Fruit fly (Drosophila melanogaster) whole organism, embryonic: ENCODE results near the gene Teh2.
A peak's percentile ranks its signal among the peaks of the same experiment; 100 is the strongest.

Experiments used
- Atf-2 ChIP-seq: fragments of 200-800 bp; sonication (Bioruptor generic); optimal IDR thresholded peaks from 2 replicates; lab custom pipeline; 2016; ENCODE audit warnings: missing biosample characterization, missing genetic modification characterization
- B-H2 ChIP-seq: fragments of 200-800 bp; sonication (Bioruptor generic); optimal IDR thresholded peaks from 2 replicates; lab custom pipeline; 2018; ENCODE audit warnings: missing biosample characterization, mild to moderate bottlenecking, missing genetic modification characterization
- Bgb ChIP-seq: fragments of 200-800 bp; sonication (Bioruptor generic); IDR thresholded peaks from 2 replicates; pipeline ENCODE4 v1.3.6; 2022; ENCODE audit warnings: missing biosample characterization, missing genetic modification characterization; ENCODE audit not compliant: partially characterized antibody
- CG10267 ChIP-seq: fragments of 200-800 bp; sonication (Bioruptor generic); optimal IDR thresholded peaks from 2 replicates; lab custom pipeline; 2018; ENCODE audit warnings: missing biosample characterization, mild to moderate bottlenecking, missing genetic modification characterization, moderate library complexity
- CG10274 ChIP-seq: fragments of 200-800 bp; sonication (Bioruptor generic); optimal IDR thresholded peaks from 3 replicates; lab custom pipeline; 2017; ENCODE audit warnings: missing biosample characterization, mild to moderate bottlenecking, missing genetic modification characterization
- CG10462 ChIP-seq: fragments of 200-800 bp; sonication (Bioruptor generic); optimal IDR thresholded peaks from 2 replicates; lab custom pipeline; 2016; ENCODE audit warnings: missing biosample characterization, missing genetic modification characterization
- CG12236 ChIP-seq: fragments of 200-800 bp; sonication (Bioruptor generic); optimal IDR thresholded peaks from 2 replicates; lab custom pipeline; 2016; ENCODE audit warnings: missing biosample characterization, missing genetic modification characterization
- CG14710 ChIP-seq: fragments of 200-800 bp; sonication (Bioruptor generic); optimal IDR thresholded peaks from 3 replicates; lab custom pipeline; 2019; ENCODE audit warnings: missing biosample characterization, mild to moderate bottlenecking, missing genetic modification characterization, moderate library complexity
- CG14860 ChIP-seq: fragments of 200-800 bp; sonication (Bioruptor generic); IDR thresholded peaks from 3 replicates; pipeline ENCODE4 v1.3.6; 2022; ENCODE audit warnings: missing biosample characterization, missing genetic modification characterization; ENCODE audit not compliant: partially characterized antibody
- CG15011 ChIP-seq: fragments of 200-800 bp; sonication (Bioruptor generic); optimal IDR thresholded peaks from 3 replicates; lab custom pipeline; 2018; ENCODE audit warnings: missing biosample characterization, mild to moderate bottlenecking, missing genetic modification characterization
- CG15696 ChIP-seq: fragments of 200-800 bp; sonication (Bioruptor generic); optimal IDR thresholded peaks from 2 replicates; lab custom pipeline; 2019; ENCODE audit warnings: missing biosample characterization, mild to moderate bottlenecking, missing genetic modification characterization, moderate library complexity
- CG17568 ChIP-seq: fragments of 200-800 bp; sonication (Bioruptor generic); optimal IDR thresholded peaks from 2 replicates; lab custom pipeline; 2018; ENCODE audit warnings: missing biosample characterization, mild to moderate bottlenecking, missing genetic modification characterization, moderate library complexity
- CG18011 ChIP-seq: fragments of 200-800 bp; sonication (Bioruptor generic); optimal IDR thresholded peaks from 2 replicates; lab custom pipeline; 2017; ENCODE audit warnings: missing biosample characterization, missing genetic modification characterization, mild to moderate bottlenecking, moderate library complexity, missing genotype
- CG18599 ChIP-seq: fragments of 200-800 bp; sonication (Bioruptor generic); optimal IDR thresholded peaks from 3 replicates; lab custom pipeline; 2017; ENCODE audit warnings: missing biosample characterization, missing genetic modification characterization, mild to moderate bottlenecking, moderate library complexity, missing genetic modification reagents
- CG31441 ChIP-seq: fragments of 200-800 bp; sonication (Bioruptor generic); IDR thresholded peaks from 2 replicates; pipeline ENCODE4 v1.3.6; 2022; ENCODE audit warnings: missing biosample characterization, missing genetic modification characterization
- CG34224 ChIP-seq: fragments of 200-800 bp; sonication (Bioruptor generic); IDR thresholded peaks from 3 replicates; pipeline ENCODE4 v1.3.6; 2022; ENCODE audit warnings: missing biosample characterization, missing genetic modification characterization; ENCODE audit not compliant: partially characterized antibody
- CG34422 ChIP-seq: fragments of 200-800 bp; sonication (Bioruptor generic); IDR thresholded peaks from 3 replicates; pipeline ENCODE4 v1.3.6; 2022; ENCODE audit warnings: missing biosample characterization, missing genetic modification characterization
- CG3726 ChIP-seq: fragments of 200-800 bp; sonication (Bioruptor generic); IDR thresholded peaks from 3 replicates; pipeline ENCODE4, ENCODE4 v1.3.6; 2022; ENCODE audit warnings: missing biosample characterization, missing genetic modification characterization
- CG3995 ChIP-seq: fragments of 200-800 bp; sonication (Bioruptor generic); optimal IDR thresholded peaks from 3 replicates; lab custom pipeline; 2016; ENCODE audit warnings: missing biosample characterization, missing genetic modification characterization
- CG6175 ChIP-seq: fragments of 200-800 bp; sonication (Bioruptor generic); IDR thresholded peaks from 3 replicates; pipeline ENCODE4 v1.3.6; 2022; ENCODE audit warnings: missing biosample characterization, missing genetic modification characterization
- CG8924 ChIP-seq: fragments of 200-800 bp; optimal IDR thresholded peaks from 3 replicates; lab custom pipeline; 2019; ENCODE audit warnings: missing biosample characterization, mild to moderate bottlenecking, missing genetic modification characterization, moderate library complexity
- Doc2 ChIP-seq: fragments of 200-800 bp; sonication (Bioruptor generic); IDR thresholded peaks from 2 replicates; pipeline ENCODE4 v1.3.6; 2022; ENCODE audit warnings: missing biosample characterization, missing genetic modification characterization
- Drgx ChIP-seq: fragments of 200-800 bp; sonication (Bioruptor generic); IDR thresholded peaks from 2 replicates; pipeline ENCODE4 v1.3.6; 2022; ENCODE audit warnings: missing biosample characterization, missing genetic modification characterization
- HLH4C ChIP-seq: fragments of 200-800 bp; sonication (Bioruptor generic); IDR thresholded peaks from 3 replicates; pipeline ENCODE4 v1.3.6; 2022; ENCODE audit warnings: missing biosample characterization, missing genetic modification characterization; ENCODE audit not compliant: partially characterized antibody
- NC2α ChIP-seq: fragments of 200-800 bp; sonication (Bioruptor generic); optimal IDR thresholded peaks from 2 replicates; lab custom pipeline; 2016; ENCODE audit warnings: missing biosample characterization, missing genetic modification characterization
- Ptx1 ChIP-seq: fragments of 200-800 bp; sonication (Bioruptor generic); IDR thresholded peaks from 2 replicates; pipeline ENCODE4 v1.3.6; 2022; ENCODE audit warnings: missing biosample characterization, missing genetic modification characterization
- Rfx ChIP-seq: fragments of 200-800 bp; sonication (Bioruptor generic); IDR thresholded peaks from 2 replicates; pipeline ENCODE4 v1.3.6; 2022; ENCODE audit warnings: missing biosample characterization, missing genetic modification characterization
- bigmax ChIP-seq: fragments of 200-800 bp; sonication (Bioruptor generic); optimal IDR thresholded peaks from 2 replicates; lab custom pipeline; 2018; ENCODE audit warnings: missing biosample characterization, mild to moderate bottlenecking, missing genetic modification characterization
- br ChIP-seq: fragments of >200 bp; optimal IDR thresholded peaks from 2 replicates; lab custom pipeline; 2017
- cwo ChIP-seq: fragments of 200-800 bp; sonication (Bioruptor generic); optimal IDR thresholded peaks from 3 replicates; lab custom pipeline; 2017; ENCODE audit warnings: missing biosample characterization, missing genetic modification characterization, mild to moderate bottlenecking, moderate library complexity, missing genetic modification reagents
- dpn ChIP-seq, 2 experiments: fragments of 200-800 bp; sonication (Bioruptor generic); optimal IDR thresholded peaks; 3 replicates each; lab custom pipeline; 2016; ENCODE audit warnings: missing biosample characterization in 2 of 2, missing genetic modification characterization in 2 of 2
- emc ChIP-seq: fragments of 200-800 bp; sonication (Bioruptor generic); optimal IDR thresholded peaks from 2 replicates; lab custom pipeline; 2016; ENCODE audit warnings: missing biosample characterization, missing genetic modification characterization
- eve ChIP-seq, 2 experiments: fragments of >200 bp; optimal IDR thresholded peaks; 2 replicates each; lab custom pipeline; 2017; ENCODE audit warnings: missing biosample characterization in 2 of 2, missing genetic modification characterization in 2 of 2
- grn ChIP-seq: fragments of 200-800 bp; sonication (Bioruptor generic); optimal IDR thresholded peaks from 3 replicates; lab custom pipeline; 2017; ENCODE audit warnings: missing biosample characterization, missing genetic modification characterization
- gt ChIP-seq: fragments of 200-800 bp; sonication (Bioruptor generic); IDR thresholded peaks from 2 replicates; pipeline ENCODE4 v1.3.6; 2022; ENCODE audit warnings: missing biosample characterization, missing genetic modification characterization
- kah ChIP-seq: fragments of 200-800 bp; sonication (Bioruptor generic); optimal IDR thresholded peaks from 2 replicates; lab custom pipeline; 2018; ENCODE audit warnings: missing biosample characterization, mild to moderate bottlenecking, missing genetic modification characterization
- kay ChIP-seq: fragments of 200-800 bp; sonication (Bioruptor generic); optimal IDR thresholded peaks from 2 replicates; lab custom pipeline; 2016; ENCODE audit warnings: missing biosample characterization, missing genetic modification characterization
- mld ChIP-seq: fragments of 200-800 bp; sonication (Bioruptor generic); IDR thresholded peaks from 3 replicates; pipeline ENCODE4 v1.3.6; 2022; ENCODE audit warnings: missing biosample characterization, missing genetic modification characterization; ENCODE audit not compliant: partially characterized antibody
- nerfin-1 ChIP-seq: fragments of 200-800 bp; sonication (Bioruptor generic); optimal IDR thresholded peaks from 3 replicates; lab custom pipeline; 2019; ENCODE audit warnings: missing biosample characterization, mild to moderate bottlenecking, missing genetic modification characterization, moderate library complexity
- otp ChIP-seq: fragments of 200-800 bp; sonication (Bioruptor generic); IDR thresholded peaks from 3 replicates; pipeline ENCODE4, ENCODE4 v1.3.6; 2022; ENCODE audit warnings: missing biosample characterization, missing genetic modification characterization
- rib ChIP-seq: fragments of 200-800 bp; sonication (Bioruptor generic); IDR thresholded peaks from 2 replicates; pipeline ENCODE4 v1.3.6; 2022; ENCODE audit warnings: missing biosample characterization, missing genetic modification characterization
- scrt ChIP-seq: fragments of 200-800 bp; sonication (Bioruptor generic); optimal IDR thresholded peaks from 2 replicates; lab custom pipeline; 2018; ENCODE audit warnings: missing biosample characterization, mild to moderate bottlenecking, missing genetic modification characterization, moderate library complexity
- stwl ChIP-seq: fragments of 200-800 bp; sonication (Bioruptor generic); optimal IDR thresholded peaks from 3 replicates; lab custom pipeline; 2018; ENCODE audit warnings: missing biosample characterization, mild to moderate bottlenecking, missing genetic modification characterization, moderate library complexity
- sug ChIP-seq: fragments of 200-800 bp; optimal IDR thresholded peaks from 2 replicates; lab custom pipeline; 2019; ENCODE audit warnings: missing biosample characterization, mild to moderate bottlenecking, missing genetic modification characterization, moderate library complexity
- tup ChIP-seq: fragments of 200-800 bp; sonication (Bioruptor generic); optimal IDR thresholded peaks from 2 replicates; lab custom pipeline; 2016; ENCODE audit warnings: missing biosample characterization, mild to moderate bottlenecking, missing genetic modification characterization, moderate library complexity
- unc-4 ChIP-seq: fragments of 200-800 bp; sonication (Bioruptor generic); IDR thresholded peaks from 2 replicates; pipeline ENCODE4 v1.3.6; 2022; ENCODE audit warnings: missing biosample characterization, missing genetic modification characterization; ENCODE audit not compliant: partially characterized antibody
- usp ChIP-seq: fragments of >200 bp; optimal IDR thresholded peaks from 2 replicates; lab custom pipeline; 2017; ENCODE audit warnings: missing biosample characterization, missing genetic modification characterization
- zen2 ChIP-seq: fragments of 200-800 bp; sonication (Bioruptor generic); IDR thresholded peaks from 3 replicates; pipeline ENCODE4 v1.3.6; 2022; ENCODE audit warnings: missing biosample characterization, missing genetic modification characterization; ENCODE audit not compliant: partially characterized antibody
- zf30C ChIP-seq: fragments of 200-800 bp; sonication (Bioruptor generic); optimal IDR thresholded peaks from 3 replicates; lab custom pipeline; 2018; ENCODE audit warnings: missing biosample characterization, mild to moderate bottlenecking, missing genetic modification characterization

Gene Teh2

DNA sequence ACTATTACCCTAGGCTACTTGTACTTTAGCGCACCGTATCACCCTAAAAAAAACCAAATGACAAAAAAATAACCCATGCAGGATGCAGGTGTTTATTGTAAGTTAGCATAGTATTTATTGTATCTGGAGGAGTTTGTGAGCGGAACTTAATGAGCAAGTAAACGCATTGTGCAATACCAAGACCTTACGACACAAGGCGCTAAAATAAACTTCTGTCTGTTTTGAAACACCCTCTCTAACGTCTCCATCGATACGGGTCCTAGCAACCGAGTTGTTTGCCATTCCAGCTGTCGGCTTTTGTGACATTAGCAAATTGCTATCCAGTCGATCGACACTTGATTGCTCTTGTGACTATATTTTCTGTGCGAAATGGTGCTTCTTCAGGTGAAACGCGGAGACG is 14.2 kb downstream of the Teh2 start, which contains the start of gene CG18675:
TSS of gene CG18675 (plus strand) at position 301 of the 400 bp plus-strand sequence.
- TF ChIP-seq CG15696 (tag; lab: Kevin White, UChicago) (no peak), eve (GFP tag; optimal IDR thresholded peaks at IDR 0.05; lab: Kevin White, UChicago) (no peak), bigmax (GFP tag; lab: Kevin White, UChicago) (no peak), grn (GFP tag; lab: Kevin White, UChicago) (no peak), Bgb (no peak), Drgx (GFP tag; lab: Robert Waterston, UW) (no peak), CG10462 (GFP tag; lab: Kevin White, UChicago) (no peak), unc-4 (GFP tag; lab: Robert Waterston, UW) (no peak), NC2α (no peak), CG34224 (no peak), mld (no peak), usp (no peak)

DNA sequence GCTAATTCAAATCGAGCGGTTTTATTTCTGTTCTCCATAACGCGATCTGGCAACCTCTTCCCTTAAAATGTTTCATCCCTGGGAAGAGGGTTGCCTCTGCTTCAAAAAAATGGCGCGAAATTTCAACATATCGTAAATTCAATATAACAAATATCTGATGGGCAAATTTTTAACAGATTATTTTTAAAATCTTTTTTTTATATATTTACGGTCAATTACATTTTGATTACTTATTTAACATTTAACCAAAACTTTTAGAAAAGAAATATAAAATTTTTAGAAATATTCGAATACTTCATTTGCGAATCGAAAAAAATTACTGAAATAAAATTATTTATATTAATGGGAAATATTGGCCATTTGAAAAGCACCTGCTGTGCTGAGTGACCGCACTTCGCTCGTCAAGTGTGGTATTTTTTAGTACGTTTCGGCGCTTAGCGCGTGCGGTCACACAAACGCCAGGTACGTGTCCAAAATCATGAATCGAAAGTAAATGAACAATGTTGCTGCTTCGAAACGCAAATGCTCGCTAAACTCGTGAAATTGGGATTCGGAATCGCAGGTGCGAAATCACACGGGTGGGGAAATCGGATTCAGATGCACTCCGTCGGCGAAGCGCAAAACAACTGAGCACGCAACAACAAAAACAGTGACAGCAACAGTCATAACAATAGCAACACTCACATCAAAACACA is 17.7 kb downstream of the Teh2 start, which contains the start of gene Ero1L:
TSS of gene Ero1L (plus strand) at position 448 of the 695 bp plus-strand sequence.
- TF ChIP-seq CG14860 (GFP tag; lab: Robert Waterston, UW): no peak
- no peak for TF ChIP-seq Doc2 (GFP tag; lab: Robert Waterston, UW)
- TF ChIP-seq CG3995 (GFP tag; lab: Kevin White, UChicago): peak; percentile 21
- TF ChIP-seq nerfin-1 (tag; lab: Kevin White, UChicago): peak; percentile 21
- no peak for TF ChIP-seq CG10274 (GFP tag; lab: Kevin White, UChicago)
- TF ChIP-seq dpn (GFP tag; optimal IDR thresholded peaks at IDR 0.05; lab: Kevin White, UChicago): no peak
- peak; percentile 15 for TF ChIP-seq scrt (GFP tag; lab: Kevin White, UChicago)
- peak; percentile 20 for TF ChIP-seq cwo (GFP tag; lab: Kevin White, UChicago)
- peak; percentile 38 for TF ChIP-seq Rfx (GFP tag; lab: Robert Waterston, UW)
- TF ChIP-seq kah: no peak
- TF ChIP-seq CG6175 (GFP tag; lab: Robert Waterston, UW): no peak
- peak; percentile 52; the same call in 1 of the 2 replicates for TF ChIP-seq rib (GFP tag; lab: Robert Waterston, UW)
- no peak for TF ChIP-seq br (lab: Kevin White, UChicago)
- TF ChIP-seq CG34422: peak; percentile 64; the same call in 2 of the 3 replicates
- TF ChIP-seq zen2: no peak
- no peak for TF ChIP-seq CG12236 (GFP tag; lab: Kevin White, UChicago)
- TF ChIP-seq Ptx1 (GFP tag; lab: Robert Waterston, UW): no peak; the same call in 1 of the 2 replicates
- no peak for TF ChIP-seq CG18011 (GFP tag; lab: Kevin White, UChicago)
- TF ChIP-seq CG8924 (tag; lab: Kevin White, UChicago): no peak
- TF ChIP-seq CG10267 (tag; lab: Kevin White, UChicago): peak; percentile 70
- peak; percentile 55 for TF ChIP-seq CG18599 (GFP tag; lab: Kevin White, UChicago)
- TF ChIP-seq sug: no peak
- 0 out of 3 replicates have a peak, but pooled peaks have one; percentile 11 for TF ChIP-seq HLH4C
- peak; percentile 78 for TF ChIP-seq CG31441 (GFP tag; lab: Robert Waterston, UW)
- TF ChIP-seq zf30C (GFP tag; lab: Kevin White, UChicago): no peak
- TF ChIP-seq Atf-2 (GFP tag; lab: Kevin White, UChicago): no peak
- no peak for TF ChIP-seq gt (GFP tag; lab: Robert Waterston, UW)
- peak; percentile 14 for TF ChIP-seq kay
- no peak for TF ChIP-seq emc (GFP tag; lab: Kevin White, UChicago)
- no peak for TF ChIP-seq tup (GFP tag; lab: Kevin White, UChicago)
- no peak for TF ChIP-seq CG15011 (GFP tag; lab: Kevin White, UChicago)
- TF ChIP-seq otp (GFP tag; lab: Robert Waterston, UW): peak; percentile 30; the same call in 1 of the 3 replicates
- peak; percentile 65 for TF ChIP-seq stwl (tag; lab: Kevin White, UChicago)
- TF ChIP-seq B-H2 (GFP tag; lab: Kevin White, UChicago): no peak
- TF ChIP-seq CG17568: no peak
- TF ChIP-seq CG14710: peak; percentile 73
- no peak for TF ChIP-seq CG3726 (GFP tag; lab: Robert Waterston, UW)
